Comparison of ENCODE assay signal across 1 fruit fly cellular context in genomic region chr2L:20287189-20287588, dm6.
TF ChIP-seq lines count a peak whose summit lies in the region.

No protein-coding gene starts in this region.

TF ChIP-seq in whole organism, embryonic, 481 proteins besides CTCF, POLR2A, EP300 and RAD21 (continued from another document and continues in another):
- TF ChIP-seq nau (GFP tag; optimal IDR thresholded peaks at IDR 0.05; lab: Kevin White, UChicago), result peak; percentile 56
- no peak for TF ChIP-seq Rfx (GFP tag; IDR thresholded peaks at IDR 0.05; lab: Robert Waterston, UW)
- no peak for TF ChIP-seq CG1792 (GFP tag; optimal IDR thresholded peaks at IDR 0.05; lab: Kevin White, UChicago)
- TF ChIP-seq Max (GFP tag; optimal IDR thresholded peaks at IDR 0.05; lab: Kevin White, UChicago), result no peak
- TF ChIP-seq CG8359 (GFP tag; optimal IDR thresholded peaks at IDR 0.05; lab: Kevin White, UChicago; ENCODE audit: borderline replicate concordance), result peak; percentile 61
- peak; percentile 21 for TF ChIP-seq trem (tag; optimal IDR thresholded peaks at IDR 0.05; lab: Kevin White, UChicago)
- 0 out of 2 replicates have a peak, but pooled peaks have one; percentile 43 for TF ChIP-seq CG31441 (GFP tag; IDR thresholded peaks at IDR 0.05; lab: Robert Waterston, UW)
- no peak for TF ChIP-seq CG8478 (optimal IDR thresholded peaks at IDR 0.05; lab: Kevin White, UChicago)
- no peak for TF ChIP-seq luna (GFP tag; optimal IDR thresholded peaks at IDR 0.05; lab: Kevin White, UChicago)
- peak; percentile 80 for TF ChIP-seq CG11456 (GFP tag; IDR thresholded peaks at IDR 0.05; lab: Robert Waterston, UW)
- no peak for TF ChIP-seq Blimp-1 (GFP tag; optimal IDR thresholded peaks at IDR 0.05; lab: Kevin White, UChicago)
- peak; percentile 54; the same call in 1 of the 2 replicates for TF ChIP-seq Nf-YA (GFP tag; IDR thresholded peaks at IDR 0.05; lab: Robert Waterston, UW)
- TF ChIP-seq CG10654 (GFP tag; optimal IDR thresholded peaks at IDR 0.05; lab: Kevin White, UChicago), result peak; percentile 50
- no peak for TF ChIP-seq Dll (GFP tag; IDR thresholded peaks at IDR 0.05; lab: Robert Waterston, UW; ENCODE audit: partially characterized antibody)
- TF ChIP-seq nerfin-1 (tag; optimal IDR thresholded peaks at IDR 0.05; lab: Kevin White, UChicago), result peak; percentile 39
- peak; percentile 43 for TF ChIP-seq Sox100B (GFP tag; optimal IDR thresholded peaks at IDR 0.05; lab: Kevin White, UChicago)
- peak; percentile 49; the same call in 2 of the 3 replicates for TF ChIP-seq Optix (GFP tag; IDR thresholded peaks at IDR 0.05; lab: Robert Waterston, UW)
- TF ChIP-seq tgo (GFP tag; IDR thresholded peaks at IDR 0.05; lab: Robert Waterston, UW), result peak; percentile 36; the same call in 2 of the 3 replicates
- TF ChIP-seq CG11723 (GFP tag; optimal IDR thresholded peaks at IDR 0.05; lab: Kevin White, UChicago), result peak; percentile 78
- TF ChIP-seq CG12236 (GFP tag; optimal IDR thresholded peaks at IDR 0.05; lab: Kevin White, UChicago), result peak; percentile 30
- peak; percentile 20 for TF ChIP-seq HmgZ (tag; optimal IDR thresholded peaks at IDR 0.05; lab: Kevin White, UChicago)
- peak; percentile 53 for TF ChIP-seq NC2β (GFP tag; optimal IDR thresholded peaks at IDR 0.05; lab: Kevin White, UChicago)
- no peak for TF ChIP-seq pnt (GFP tag; optimal IDR thresholded peaks at IDR 0.05; lab: Kevin White, UChicago)
- no peak for TF ChIP-seq Dip2 (GFP tag; IDR thresholded peaks at IDR 0.05; lab: Robert Waterston, UW)
- TF ChIP-seq ab (GFP tag; optimal IDR thresholded peaks at IDR 0.05; lab: Kevin White, UChicago), result no peak
- 0 out of 2 replicates have a peak, but pooled peaks have one; percentile 44 for TF ChIP-seq CG17612 (GFP tag; IDR thresholded peaks at IDR 0.05; lab: Robert Waterston, UW)
- no peak for TF ChIP-seq tx (GFP tag; optimal IDR thresholded peaks at IDR 0.05; lab: Kevin White, UChicago)
- no peak for TF ChIP-seq Ets65A (GFP tag; lab: Kevin White, UChicago)
- no peak for TF ChIP-seq vnd (GFP tag; IDR thresholded peaks at IDR 0.05; lab: Robert Waterston, UW; ENCODE audit: partially characterized antibody)
- TF ChIP-seq Antp (GFP tag; optimal IDR thresholded peaks at IDR 0.05; lab: Kevin White, UChicago), result no peak
- peak; percentile 72 for TF ChIP-seq CG9817 (tag; optimal IDR thresholded peaks at IDR 0.05; lab: Kevin White, UChicago)
- no peak for TF ChIP-seq hb (GFP tag; IDR thresholded peaks at IDR 0.05; lab: Robert Waterston, UW; ENCODE audit: partially characterized antibody)
- TF ChIP-seq br (optimal IDR thresholded peaks at IDR 0.05; lab: Kevin White, UChicago), result no peak
- TF ChIP-seq Dref (GFP tag; IDR thresholded peaks at IDR 0.05; lab: Robert Waterston, UW), result no peak
- TF ChIP-seq Dek (tag; optimal IDR thresholded peaks at IDR 0.05; lab: Kevin White, UChicago), result no peak
- peak; percentile 74 for TF ChIP-seq sim (GFP tag; IDR thresholded peaks at IDR 0.05; lab: Robert Waterston, UW)
- 0 out of 2 replicates have a peak, but pooled peaks have one; percentile 10 for TF ChIP-seq Rx (GFP tag; IDR thresholded peaks at IDR 0.05; lab: Robert Waterston, UW)
- TF ChIP-seq CG30403 (GFP tag; optimal IDR thresholded peaks at IDR 0.05; lab: Kevin White, UChicago), result peak; percentile 22
- no peak for TF ChIP-seq hkb (optimal IDR thresholded peaks at IDR 0.05; lab: Kevin White, UChicago)
- peak; percentile 56 for TF ChIP-seq hkb (GFP tag; IDR thresholded peaks at IDR 0.05; lab: Robert Waterston, UW)
- TF ChIP-seq NFAT (GFP tag; IDR thresholded peaks at IDR 0.05; lab: Robert Waterston, UW), result 0 out of 2 replicates have a peak, but pooled peaks have one; percentile 39
- peak in 1 of 2 experiments; percentile 66 for TF ChIP-seq bsh (GFP tag; optimal IDR thresholded peaks at IDR 0.05; lab: Kevin White, UChicago)
- TF ChIP-seq CG8924 (tag; optimal IDR thresholded peaks at IDR 0.05; lab: Kevin White, UChicago), result peak; percentile 7
- TF ChIP-seq Med (GFP tag; lab: Kevin White, UChicago), result no peak
- peak; percentile 27; the same call in 1 of the 3 replicates for TF ChIP-seq so (GFP tag; IDR thresholded peaks at IDR 0.05; lab: Robert Waterston, UW)
- TF ChIP-seq knrl (GFP tag; IDR thresholded peaks at IDR 0.05; lab: Robert Waterston, UW; ENCODE audit: partially characterized antibody), result no peak
- TF ChIP-seq mam (GFP tag; optimal IDR thresholded peaks at IDR 0.05; lab: Kevin White, UChicago), result peak; percentile 16
- peak; percentile 81 for TF ChIP-seq PHDP (tag; optimal IDR thresholded peaks at IDR 0.05; lab: Kevin White, UChicago)
- TF ChIP-seq ap (GFP tag; IDR thresholded peaks at IDR 0.05; lab: Robert Waterston, UW), result peak; percentile 74
- peak; percentile 79 for TF ChIP-seq CG33557 (GFP tag; optimal IDR thresholded peaks at IDR 0.05; lab: Kevin White, UChicago)
- no peak for TF ChIP-seq ttk (GFP tag; IDR thresholded peaks at IDR 0.05; lab: Robert Waterston, UW)
- peak; percentile 28 for TF ChIP-seq CG18599 (GFP tag; optimal IDR thresholded peaks at IDR 0.05; lab: Kevin White, UChicago)
- no peak for TF ChIP-seq vfl (GFP tag; optimal IDR thresholded peaks at IDR 0.05; lab: Kevin White, UChicago)
- peak; percentile 92 for TF ChIP-seq NfI (GFP tag; optimal IDR thresholded peaks at IDR 0.05; lab: Kevin White, UChicago)
- peak; percentile 70 for TF ChIP-seq chn (GFP tag; optimal IDR thresholded peaks at IDR 0.05; lab: Kevin White, UChicago)
- peak; percentile 83 for TF ChIP-seq CG10431 (GFP tag; optimal IDR thresholded peaks at IDR 0.05; lab: Kevin White, UChicago)
- peak; percentile 56 for TF ChIP-seq crol (GFP tag; IDR thresholded peaks at IDR 0.05; lab: Robert Waterston, UW)
- no peak for TF ChIP-seq CG6272 (GFP tag; IDR thresholded peaks at IDR 0.05; lab: Robert Waterston, UW)
- TF ChIP-seq her (GFP tag; optimal IDR thresholded peaks at IDR 0.05; lab: Kevin White, UChicago), result peak; percentile 4
- peak; percentile 46; the same call in 1 of the 2 replicates for TF ChIP-seq ranshi (GFP tag; IDR thresholded peaks at IDR 0.05; lab: Robert Waterston, UW)
- peak; percentile 32; the same call in 1 of the 2 replicates for TF ChIP-seq wdn (GFP tag; IDR thresholded peaks at IDR 0.05; lab: Robert Waterston, UW)
- TF ChIP-seq Jarid2 (GFP tag; optimal IDR thresholded peaks at IDR 0.05; lab: Kevin White, UChicago), result peak; percentile 33
- no peak for TF ChIP-seq ftz-f1 (GFP tag; optimal IDR thresholded peaks at IDR 0.05; lab: Kevin White, UChicago)
- TF ChIP-seq CG6854 (GFP tag; optimal IDR thresholded peaks at IDR 0.05; lab: Kevin White, UChicago), result peak; percentile 66
- no peak for TF ChIP-seq Trl (optimal IDR thresholded peaks at IDR 0.05; lab: Kevin White, UChicago)
- TF ChIP-seq Trl (GFP tag; optimal IDR thresholded peaks at IDR 0.05; lab: Kevin White, UChicago), result peak; percentile 39
- no peak for TF ChIP-seq CG42726 (GFP tag; IDR thresholded peaks at IDR 0.05; lab: Robert Waterston, UW; ENCODE audit: partially characterized antibody)
- TF ChIP-seq CG13287 (GFP tag; IDR thresholded peaks at IDR 0.05; lab: Robert Waterston, UW; ENCODE audit: partially characterized antibody), result no peak; the same call in 1 of the 2 replicates
- no peak for TF ChIP-seq dimm (GFP tag; IDR thresholded peaks at IDR 0.05; lab: Robert Waterston, UW)
- peak; percentile 64 for TF ChIP-seq gsb-n (tag; optimal IDR thresholded peaks at IDR 0.05; lab: Kevin White, UChicago)
- TF ChIP-seq CG10366 (GFP tag; IDR thresholded peaks at IDR 0.05; lab: Robert Waterston, UW), result peak; percentile 40
- TF ChIP-seq CG6175 (GFP tag; IDR thresholded peaks at IDR 0.05; lab: Robert Waterston, UW), result 0 out of 3 replicates have a peak, but pooled peaks have one; percentile 7
- peak in 1 of 2 experiments; percentile 29 for TF ChIP-seq Pdp1 (GFP tag; optimal IDR thresholded peaks at IDR 0.05; lab: Kevin White, UChicago)
- TF ChIP-seq Lhr (GFP tag; optimal IDR thresholded peaks at IDR 0.05; lab: Kevin White, UChicago), result peak; percentile 60
- peak; percentile 55 for TF ChIP-seq B-H2 (GFP tag; optimal IDR thresholded peaks at IDR 0.05; lab: Kevin White, UChicago)
- TF ChIP-seq Fer1 (GFP tag; optimal IDR thresholded peaks at IDR 0.05; lab: Kevin White, UChicago), result peak; percentile 58
- TF ChIP-seq grau (tag; optimal IDR thresholded peaks at IDR 0.05; lab: Kevin White, UChicago), result peak; percentile 43
- no peak for TF ChIP-seq lola (GFP tag; optimal IDR thresholded peaks at IDR 0.05; lab: Kevin White, UChicago)
- no peak for TF ChIP-seq repo (GFP tag; optimal IDR thresholded peaks at IDR 0.05; lab: Kevin White, UChicago)
- TF ChIP-seq row (GFP tag; IDR thresholded peaks at IDR 0.05; lab: Robert Waterston, UW), result no peak
- TF ChIP-seq CG17802 (tag; optimal IDR thresholded peaks at IDR 0.05; lab: Kevin White, UChicago), result peak; percentile 54
- no peak for TF ChIP-seq kay (GFP tag; optimal IDR thresholded peaks at IDR 0.05; lab: Kevin White, UChicago)
- TF ChIP-seq CG1602 (GFP tag; optimal IDR thresholded peaks at IDR 0.05; lab: Kevin White, UChicago), result no peak
- TF ChIP-seq esg (GFP tag; conservative IDR thresholded peaks at IDR 0.05; lab: Robert Waterston, UW), result no peak
- no peak for TF ChIP-seq pho (GFP tag; optimal IDR thresholded peaks at IDR 0.05; lab: Kevin White, UChicago)
- TF ChIP-seq nerfin-2 (GFP tag; IDR thresholded peaks at IDR 0.05; lab: Robert Waterston, UW; ENCODE audit: partially characterized antibody), result no peak
- TF ChIP-seq run (tag; optimal IDR thresholded peaks at IDR 0.05; lab: Kevin White, UChicago), result peak; percentile 16
- no peak for TF ChIP-seq Bteb2 (GFP tag; optimal IDR thresholded peaks at IDR 0.05; lab: Kevin White, UChicago)
- peak; percentile 16; the same call in 1 of the 2 replicates for TF ChIP-seq CG14667 (GFP tag; IDR thresholded peaks at IDR 0.05; lab: Robert Waterston, UW)
- TF ChIP-seq tin (GFP tag; optimal IDR thresholded peaks at IDR 0.05; lab: Kevin White, UChicago), result no peak
- TF ChIP-seq CrebB (tag; optimal IDR thresholded peaks at IDR 0.05; lab: Kevin White, UChicago), result peak; percentile 77
- peak; percentile 47 for TF ChIP-seq CG5953 (GFP tag; IDR thresholded peaks at IDR 0.05; lab: Robert Waterston, UW)
- TF ChIP-seq CG11560 (tag; IDR thresholded peaks at IDR 0.05; lab: Robert Waterston, UW), result no peak
- TF ChIP-seq CG16863 (GFP tag; optimal IDR thresholded peaks at IDR 0.05; lab: Kevin White, UChicago), result peak; percentile 30
- TF ChIP-seq Kr (GFP tag; optimal IDR thresholded peaks at IDR 0.05; lab: Kevin White, UChicago), result peak; percentile 74
- peak; percentile 54 for TF ChIP-seq CG12744 (GFP tag; optimal IDR thresholded peaks at IDR 0.05; lab: Kevin White, UChicago)
- TF ChIP-seq Poxn (GFP tag; IDR thresholded peaks at IDR 0.05; lab: Robert Waterston, UW), result no peak
- peak; percentile 3 for TF ChIP-seq CG7928 (GFP tag; optimal IDR thresholded peaks at IDR 0.05; lab: Kevin White, UChicago)
- TF ChIP-seq phol (tag; optimal IDR thresholded peaks at IDR 0.05; lab: Kevin White, UChicago), result peak; percentile 49
- no peak for TF ChIP-seq CG9932 (GFP tag; IDR thresholded peaks at IDR 0.05; lab: Robert Waterston, UW)
- TF ChIP-seq Gug (GFP tag; IDR thresholded peaks at IDR 0.05; lab: Robert Waterston, UW), result no peak
- TF ChIP-seq wek (GFP tag; optimal IDR thresholded peaks at IDR 0.05; lab: Kevin White, UChicago), result peak; percentile 92
- TF ChIP-seq CG13894 (tag; optimal IDR thresholded peaks at IDR 0.05; lab: Kevin White, UChicago), result no peak
- TF ChIP-seq fd102C (GFP tag; optimal IDR thresholded peaks at IDR 0.05; lab: Kevin White, UChicago), result peak; percentile 81
- TF ChIP-seq dm (GFP tag; optimal IDR thresholded peaks at IDR 0.05; lab: Kevin White, UChicago), result peak; percentile 54
- TF ChIP-seq CG7963 (GFP tag; IDR thresholded peaks at IDR 0.05; lab: Robert Waterston, UW; ENCODE audit: partially characterized antibody), result no peak
- peak; percentile 24 for TF ChIP-seq D19B (GFP tag; optimal IDR thresholded peaks at IDR 0.05; lab: Kevin White, UChicago)
- TF ChIP-seq onecut (GFP tag; IDR thresholded peaks at IDR 0.05; lab: Robert Waterston, UW), result peak; percentile 78
- peak; percentile 67 for TF ChIP-seq Meics (GFP tag; optimal IDR thresholded peaks at IDR 0.05; lab: Kevin White, UChicago)
- TF ChIP-seq ac (GFP tag; optimal IDR thresholded peaks at IDR 0.05; lab: Kevin White, UChicago), result peak; percentile 87
- TF ChIP-seq CG4328 (GFP tag; optimal IDR thresholded peaks at IDR 0.05; lab: Kevin White, UChicago), result peak; percentile 66
- TF ChIP-seq gem (tag; optimal IDR thresholded peaks at IDR 0.05; lab: Kevin White, UChicago), result peak; percentile 11
- TF ChIP-seq dmrt99B (tag; optimal IDR thresholded peaks at IDR 0.05; lab: Kevin White, UChicago), result peak; percentile 48
- TF ChIP-seq CG11093 (GFP tag; IDR thresholded peaks at IDR 0.05; lab: Robert Waterston, UW), result no peak
- TF ChIP-seq Ptx1 (GFP tag; IDR thresholded peaks at IDR 0.05; lab: Robert Waterston, UW), result no peak
- no peak for TF ChIP-seq prd (optimal IDR thresholded peaks at IDR 0.05; lab: Kevin White, UChicago)
- peak; percentile 27; the same call in 1 of the 3 replicates for TF ChIP-seq prd (GFP tag; IDR thresholded peaks at IDR 0.05; lab: Robert Waterston, UW)
- peak; percentile 38 for TF ChIP-seq Six4 (GFP tag; optimal IDR thresholded peaks at IDR 0.05; lab: Kevin White, UChicago)
- TF ChIP-seq Mrtf (GFP tag; IDR thresholded peaks at IDR 0.05; lab: Robert Waterston, UW), result no peak
- TF ChIP-seq CG15269 (tag; optimal IDR thresholded peaks at IDR 0.05; lab: Kevin White, UChicago), result peak; percentile 59
- peak; percentile 63 for TF ChIP-seq fd3F (GFP tag; optimal IDR thresholded peaks at IDR 0.05; lab: Kevin White, UChicago)
- TF ChIP-seq twi (tag; optimal IDR thresholded peaks at IDR 0.05; lab: Kevin White, UChicago), result peak; percentile 54
- TF ChIP-seq klu (GFP tag; IDR thresholded peaks at IDR 0.05; lab: Robert Waterston, UW), result no peak
- TF ChIP-seq CG6689 (GFP tag; IDR thresholded peaks at IDR 0.05; lab: Robert Waterston, UW), result peak; percentile 20; the same call in 1 of the 2 replicates
- TF ChIP-seq CG2678 (tag; optimal IDR thresholded peaks at IDR 0.05; lab: Kevin White, UChicago), result peak; percentile 35
- no peak for TF ChIP-seq hth (optimal IDR thresholded peaks at IDR 0.05; lab: Kevin White, UChicago)
- TF ChIP-seq CG7745 (tag; optimal IDR thresholded peaks at IDR 0.05; lab: Kevin White, UChicago), result peak; percentile 10
- TF ChIP-seq CG14050 (GFP tag; IDR thresholded peaks at IDR 0.05; lab: Robert Waterston, UW), result peak; percentile 19; the same call in 1 of the 3 replicates
- peak; percentile 28 for TF ChIP-seq CG18262 (tag; optimal IDR thresholded peaks at IDR 0.05; lab: Kevin White, UChicago)
- TF ChIP-seq CG8944 (GFP tag; optimal IDR thresholded peaks at IDR 0.05; lab: Kevin White, UChicago), result peak; percentile 27
- TF ChIP-seq CG18619 (GFP tag; optimal IDR thresholded peaks at IDR 0.05; lab: Kevin White, UChicago), result peak; percentile 75
- no peak for TF ChIP-seq Ets97D (GFP tag; optimal IDR thresholded peaks at IDR 0.05; lab: Kevin White, UChicago)
